Fruit fly (Drosophila melanogaster) whole organism: ENCODE data around the gene CG42299.

Source experiments
- CG8478 ChIP-seq: fragments of >200 bp; optimal IDR thresholded peaks from 2 replicates; lab custom pipeline; 2018; ENCODE audit warnings: inconsistent platforms
- EcR ChIP-seq, 2 experiments: fragments of >200 bp; optimal IDR thresholded peaks; 2 replicates each; lab custom pipeline; 2017; ENCODE audit warnings: missing biosample characterization in 2 of 2, missing genetic modification characterization in 2 of 2, missing genetic modification reagents in 2 of 2

DNA sequence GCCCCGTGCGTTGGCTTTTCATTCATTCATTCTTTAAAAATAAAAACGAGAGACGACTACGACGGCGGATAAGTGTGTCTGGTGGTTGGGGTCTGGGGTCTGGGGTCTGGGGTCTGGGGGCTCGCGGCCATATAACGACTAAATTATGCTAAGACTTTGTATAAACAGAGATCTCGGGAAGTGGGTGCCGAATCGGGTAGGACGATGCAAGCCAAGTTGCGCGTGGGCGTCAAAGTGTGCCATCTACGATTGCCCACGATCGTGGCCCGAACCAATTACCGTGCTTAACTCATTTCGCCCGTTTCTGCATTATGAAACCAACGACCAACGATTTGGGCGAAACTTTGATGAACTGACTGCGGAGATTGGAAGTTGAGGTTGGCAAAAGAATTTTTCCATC is 48.3 kb upstream of the CG42299 start:
- TF ChIP-seq CG8478 (lab: Kevin White, UChicago), result no peak
- TF ChIP-seq EcR (GFP tag; optimal IDR thresholded peaks at IDR 0.05; lab: Kevin White, UChicago), result no peak
